Worm (Caenorhabditis elegans) whole organism, L1 larva: ENCODE results near the gene Y75B8A.13.

Source experiments
- ama-1 ChIP-seq: fragments of 150-350 bp; optimal IDR thresholded peaks from 2 replicates; lab custom pipeline; 2014
- fos-1 ChIP-seq: fragments of 150-350 bp; optimal IDR thresholded peaks from 2 replicates; lab custom pipeline; 2014; ENCODE audit warnings: missing biosample characterization, missing genetic modification characterization
- pqm-1 ChIP-seq: sonication (generic microtip); optimal IDR thresholded peaks from 3 replicates; lab custom pipeline; 2017; ENCODE audit warnings: missing biosample characterization, missing genetic modification characterization
- skn-1 ChIP-seq: fragments of 150-350 bp; optimal IDR thresholded peaks from 2 replicates; lab custom pipeline; 2014; ENCODE audit warnings: missing biosample characterization, missing genetic modification characterization
- zag-1 ChIP-seq: fragments of 150-350 bp; optimal IDR thresholded peaks from 2 replicates; lab custom pipeline; 2014; ENCODE audit warnings: missing biosample characterization, missing genetic modification characterization

- TF ChIP-seq skn-1 (tag; lab: Kevin White, UChicago) = no peak
- TF ChIP-seq pqm-1 (tag; lab: Kevin White, UChicago) = no peak
- TF ChIP-seq zag-1 (tag; lab: Kevin White, UChicago) = no peak
- TF ChIP-seq ama-1 (lab: Kevin White, UChicago) = no peak
- TF ChIP-seq fos-1 (tag; lab: Kevin White, UChicago) = no peak
Observed at ce11 chrIII:12157576-12157975, 57.9 kb downstream of the Y75B8A.13 start.
